Fruit fly (Drosophila melanogaster) whole organism, embryonic: ENCODE measurements around the gene CG2120.

ENCODE experiments used
- CG1024 ChIP-seq: fragments of 200-800 bp; sonication (Bioruptor generic); IDR thresholded peaks from 2 replicates; pipeline ENCODE4 v1.3.6; 2022; ENCODE audit warnings: missing biosample characterization, missing genetic modification characterization
- CG10462 ChIP-seq: fragments of 200-800 bp; sonication (Bioruptor generic); optimal IDR thresholded peaks from 2 replicates; lab custom pipeline; 2016; ENCODE audit warnings: missing biosample characterization, missing genetic modification characterization
- CG10654 ChIP-seq: fragments of 200-800 bp; sonication (Bioruptor generic); optimal IDR thresholded peaks from 2 replicates; lab custom pipeline; 2016; ENCODE audit warnings: missing biosample characterization, missing genetic modification characterization
- CG11085 ChIP-seq: fragments of 200-800 bp; sonication (Bioruptor generic); IDR thresholded peaks from 2 replicates; pipeline ENCODE4 v1.3.6; 2022; ENCODE audit warnings: missing biosample characterization, missing genetic modification characterization
- CG11560 ChIP-seq: fragments of 200-800 bp; sonication (Bioruptor generic); IDR thresholded peaks from 3 replicates; pipeline ENCODE4 v1.3.6; 2022; ENCODE audit warnings: missing biosample characterization, missing genetic modification characterization
- CG12659 ChIP-seq: fragments of 200-800 bp; sonication (Bioruptor generic); optimal IDR thresholded peaks from 3 replicates; lab custom pipeline; 2017; ENCODE audit warnings: mild to moderate bottlenecking, missing biosample characterization, missing genetic modification reagents, missing genetic modification characterization
- CG13287 ChIP-seq: fragments of 200-800 bp; sonication (Bioruptor generic); IDR thresholded peaks from 2 replicates; pipeline ENCODE4 v1.3.6; 2022; ENCODE audit warnings: missing biosample characterization, missing genetic modification characterization; ENCODE audit not compliant: partially characterized antibody
- CG1647 ChIP-seq: fragments of 200-800 bp; sonication (Bioruptor generic); optimal IDR thresholded peaks from 3 replicates; lab custom pipeline; 2016; ENCODE audit warnings: missing biosample characterization, missing genetic modification characterization
- CG17328 ChIP-seq: fragments of 200-800 bp; sonication (Bioruptor generic); IDR thresholded peaks from 2 replicates; pipeline ENCODE4 v1.3.6; 2022; ENCODE audit warnings: missing biosample characterization, missing genetic modification characterization
- CG17568 ChIP-seq: fragments of 200-800 bp; sonication (Bioruptor generic); optimal IDR thresholded peaks from 2 replicates; lab custom pipeline; 2018; ENCODE audit warnings: missing biosample characterization, mild to moderate bottlenecking, missing genetic modification characterization, moderate library complexity
- CG18011 ChIP-seq: fragments of 200-800 bp; sonication (Bioruptor generic); optimal IDR thresholded peaks from 2 replicates; lab custom pipeline; 2017; ENCODE audit warnings: missing biosample characterization, missing genetic modification characterization, mild to moderate bottlenecking, moderate library complexity, missing genotype
- CG18262 ChIP-seq: fragments of 200-800 bp; optimal IDR thresholded peaks from 3 replicates; lab custom pipeline; 2019; ENCODE audit warnings: missing biosample characterization, mild to moderate bottlenecking, missing genetic modification characterization, moderate library complexity
- CG34422 ChIP-seq: fragments of 200-800 bp; sonication (Bioruptor generic); IDR thresholded peaks from 3 replicates; pipeline ENCODE4 v1.3.6; 2022; ENCODE audit warnings: missing biosample characterization, missing genetic modification characterization
- CG3726 ChIP-seq: fragments of 200-800 bp; sonication (Bioruptor generic); IDR thresholded peaks from 3 replicates; pipeline ENCODE4, ENCODE4 v1.3.6; 2022; ENCODE audit warnings: missing biosample characterization, missing genetic modification characterization
- CG4328 ChIP-seq: fragments of 200-800 bp; sonication (Bioruptor generic); optimal IDR thresholded peaks from 3 replicates; lab custom pipeline; 2017; ENCODE audit warnings: missing biosample characterization, missing genetic modification reagents, missing genetic modification characterization
- CG7786 ChIP-seq: fragments of 200-800 bp; sonication (Bioruptor generic); optimal IDR thresholded peaks from 2 replicates; lab custom pipeline; 2016; ENCODE audit warnings: missing biosample characterization, missing genetic modification characterization
- CG7839 ChIP-seq: fragments of 200-800 bp; sonication (Bioruptor generic); optimal IDR thresholded peaks from 3 replicates; lab custom pipeline; 2018; ENCODE audit warnings: missing biosample characterization, mild to moderate bottlenecking, missing genetic modification characterization, moderate library complexity
- CG7987 ChIP-seq: fragments of 200-800 bp; sonication (Bioruptor generic); optimal IDR thresholded peaks from 2 replicates; lab custom pipeline; 2018; ENCODE audit warnings: missing biosample characterization, mild to moderate bottlenecking, missing genetic modification characterization, moderate library complexity
- CG8944 ChIP-seq: fragments of 200-800 bp; sonication (Bioruptor generic); optimal IDR thresholded peaks from 3 replicates; lab custom pipeline; 2016; ENCODE audit warnings: missing biosample characterization, missing genetic modification characterization
- CG9437 ChIP-seq: fragments of 200-800 bp; sonication (Bioruptor generic); optimal IDR thresholded peaks from 2 replicates; lab custom pipeline; 2018; ENCODE audit warnings: missing biosample characterization, mild to moderate bottlenecking, missing genetic modification characterization
- CG9609 ChIP-seq: fragments of 200-800 bp; sonication (Bioruptor generic); optimal IDR thresholded peaks from 3 replicates; lab custom pipeline; 2016; ENCODE audit warnings: missing biosample characterization, missing genetic modification characterization
- Dbx ChIP-seq: fragments of 200-800 bp; sonication (Bioruptor generic); IDR thresholded peaks from 3 replicates; pipeline ENCODE4 v1.3.6; 2022; ENCODE audit warnings: missing biosample characterization, missing genetic modification characterization
- Dip3 ChIP-seq: fragments of 200-800 bp; sonication (Bioruptor generic); optimal IDR thresholded peaks from 3 replicates; lab custom pipeline; 2016; ENCODE audit warnings: missing biosample characterization, missing genetic modification characterization
- Doc2 ChIP-seq: fragments of 200-800 bp; sonication (Bioruptor generic); IDR thresholded peaks from 2 replicates; pipeline ENCODE4 v1.3.6; 2022; ENCODE audit warnings: missing biosample characterization, missing genetic modification characterization
- E2f1 ChIP-seq: fragments of 200-800 bp; sonication (Bioruptor generic); IDR thresholded peaks from 2 replicates; pipeline ENCODE4 v1.3.6; 2022; ENCODE audit warnings: missing biosample characterization, missing genetic modification characterization
- Elba2 ChIP-seq: fragments of 200-800 bp; sonication (Bioruptor generic); optimal IDR thresholded peaks from 3 replicates; lab custom pipeline; 2016; ENCODE audit warnings: missing biosample characterization, missing genetic modification characterization
- Hmr ChIP-seq: fragments of 200-800 bp; sonication (Bioruptor generic); optimal IDR thresholded peaks from 3 replicates; lab custom pipeline; 2017; ENCODE audit warnings: mild to moderate bottlenecking, missing biosample characterization, missing genetic modification reagents, missing genetic modification characterization
- Kr ChIP-seq: fragments of 200-800 bp; sonication (Bioruptor generic); optimal IDR thresholded peaks from 2 replicates; lab custom pipeline; 2017; ENCODE audit warnings: missing biosample characterization, mild to moderate bottlenecking, missing genetic modification characterization
- Med ChIP-seq: fragments of 200-800 bp; sonication (Bioruptor generic); peaks from one replicate; lab custom pipeline; 2016; ENCODE audit warnings: missing biosample characterization, missing genetic modification characterization, mild to moderate bottlenecking, inconsistent platforms, moderate library complexity
- NFAT ChIP-seq: fragments of 200-800 bp; sonication (Bioruptor generic); IDR thresholded peaks from 2 replicates; pipeline ENCODE4 v1.3.6; 2022; ENCODE audit warnings: missing biosample characterization, missing genetic modification characterization
- Xbp1 ChIP-seq: fragments of 200-800 bp; sonication (Bioruptor generic); optimal IDR thresholded peaks from 3 replicates; lab custom pipeline; 2016; ENCODE audit warnings: missing biosample characterization, mild to moderate bottlenecking, missing genetic modification characterization
- ap ChIP-seq: fragments of 200-800 bp; sonication (Bioruptor generic); IDR thresholded peaks from 2 replicates; pipeline ENCODE4 v1.3.6; 2022; ENCODE audit warnings: missing biosample characterization, missing genetic modification characterization
- bcd ChIP-seq: fragments of 200-800 bp; sonication (Bioruptor generic); optimal IDR thresholded peaks from 2 replicates; lab custom pipeline; 2017; ENCODE audit warnings: missing biosample characterization, mild to moderate bottlenecking, missing genetic modification characterization
- bsh ChIP-seq, 2 experiments: fragments of 200-800 bp; sonication (Bioruptor generic); optimal IDR thresholded peaks; 2 replicates each; lab custom pipeline; 2017 to 2018; ENCODE audit warnings: mild to moderate bottlenecking in 2 of 2, missing biosample characterization in 2 of 2, missing genetic modification characterization in 2 of 2, moderate library complexity in 1 of 2
- crp ChIP-seq, 2 experiments: fragments of 200-800 bp; sonication (Bioruptor generic); optimal IDR thresholded peaks; 2 replicates in 1 of 2; 3 replicates in 1 of 2; lab custom pipeline; 2017; ENCODE audit warnings: missing biosample characterization in 2 of 2, missing genetic modification characterization in 2 of 2, mild to moderate bottlenecking in 1 of 2, moderate library complexity in 1 of 2
- eyg ChIP-seq: fragments of 200-800 bp; sonication (Bioruptor generic); optimal IDR thresholded peaks from 3 replicates; lab custom pipeline; 2016; ENCODE audit warnings: missing biosample characterization, missing genetic modification characterization
- fd64A ChIP-seq: fragments of 200-800 bp; sonication (Bioruptor generic); optimal IDR thresholded peaks from 3 replicates; lab custom pipeline; 2018; ENCODE audit warnings: missing biosample characterization, mild to moderate bottlenecking, missing genetic modification characterization
- fu2 ChIP-seq: fragments of 200-800 bp; sonication (Bioruptor generic); optimal IDR thresholded peaks from 2 replicates; lab custom pipeline; 2016; ENCODE audit warnings: missing biosample characterization, missing genetic modification characterization
- hb ChIP-seq: fragments of 200-800 bp; sonication (Bioruptor generic); IDR thresholded peaks from 3 replicates; pipeline ENCODE4 v1.3.6; 2022; ENCODE audit warnings: missing biosample characterization, missing genetic modification characterization; ENCODE audit not compliant: partially characterized antibody
- luna ChIP-seq: fragments of 200-800 bp; sonication (Bioruptor generic); optimal IDR thresholded peaks from 2 replicates; lab custom pipeline; 2016; ENCODE audit warnings: missing biosample characterization, missing genetic modification characterization
- mld ChIP-seq: fragments of 200-800 bp; sonication (Bioruptor generic); IDR thresholded peaks from 3 replicates; pipeline ENCODE4 v1.3.6; 2022; ENCODE audit warnings: missing biosample characterization, missing genetic modification characterization; ENCODE audit not compliant: partially characterized antibody
- p53 ChIP-seq: fragments of 200-800 bp; sonication (Bioruptor generic); optimal IDR thresholded peaks from 2 replicates; lab custom pipeline; 2016; ENCODE audit warnings: missing biosample characterization, missing genetic modification characterization
- sisA ChIP-seq: fragments of 200-800 bp; sonication (Bioruptor generic); IDR thresholded peaks from 2 replicates; pipeline ENCODE4 v1.3.6; 2022; ENCODE audit warnings: missing biosample characterization, missing genetic modification characterization
- sna ChIP-seq: fragments of 200-800 bp; sonication (Bioruptor generic); IDR thresholded peaks from 2 replicates; pipeline ENCODE4 v1.3.6; 2022; ENCODE audit warnings: missing biosample characterization, missing genetic modification characterization; ENCODE audit not compliant: partially characterized antibody
- sqz ChIP-seq: fragments of 200-800 bp; sonication (Bioruptor generic); optimal IDR thresholded peaks from 3 replicates; lab custom pipeline; 2018; ENCODE audit warnings: missing biosample characterization, mild to moderate bottlenecking, missing genetic modification characterization
- tup ChIP-seq: fragments of 200-800 bp; sonication (Bioruptor generic); optimal IDR thresholded peaks from 2 replicates; lab custom pipeline; 2016; ENCODE audit warnings: missing biosample characterization, mild to moderate bottlenecking, missing genetic modification characterization, moderate library complexity
- vvl ChIP-seq: fragments of 200-800 bp; sonication (Bioruptor generic); IDR thresholded peaks from 2 replicates; pipeline ENCODE4 v1.3.6; 2022; ENCODE audit warnings: missing biosample characterization, missing genetic modification characterization
- yki ChIP-seq: fragments of >200 bp; optimal IDR thresholded peaks from 3 replicates; lab custom pipeline; 2018

CG2120 gene

dm6 chrX:8114476-8115342 is 20.9 kb upstream of the CG2120 start:
- TF ChIP-seq CG10462 (GFP tag; lab: Kevin White, UChicago), result no peak
- TF ChIP-seq E2f1 (GFP tag; lab: Robert Waterston, UW), result 0 out of 2 replicates have a peak, but pooled peaks have one; percentile 38
- TF ChIP-seq CG1647 (GFP tag; lab: Kevin White, UChicago), result no peak
- no peak for TF ChIP-seq CG13287 (GFP tag; lab: Robert Waterston, UW)
- TF ChIP-seq mld (GFP tag; lab: Robert Waterston, UW), result no peak
- peak; percentile 43 for TF ChIP-seq CG9609 (GFP tag; lab: Kevin White, UChicago)
- TF ChIP-seq eyg (GFP tag; lab: Kevin White, UChicago), result peak; percentile 7
- peak; percentile 46 for TF ChIP-seq CG9437
- TF ChIP-seq CG8944 (GFP tag; lab: Kevin White, UChicago), result peak; percentile 14
- TF ChIP-seq CG1024, result no peak
- TF ChIP-seq hb (GFP tag; lab: Robert Waterston, UW), result no peak
- TF ChIP-seq yki (lab: Kevin White, UChicago), result no peak
- no peak for TF ChIP-seq NFAT (GFP tag; lab: Robert Waterston, UW)
- TF ChIP-seq bcd (GFP tag; lab: Kevin White, UChicago), result peak; percentile 38
- TF ChIP-seq CG12659 (GFP tag; lab: Kevin White, UChicago), result peak; percentile 38
- TF ChIP-seq sisA (GFP tag; lab: Robert Waterston, UW), result peak; percentile 39; the same call in 1 of the 2 replicates
- peak; percentile 4 for TF ChIP-seq luna (GFP tag; lab: Kevin White, UChicago)
- peak; percentile 75 for TF ChIP-seq Hmr (GFP tag; lab: Kevin White, UChicago)
- peak; percentile 55 for TF ChIP-seq CG18262 (tag; lab: Kevin White, UChicago)
- TF ChIP-seq Med (GFP tag; lab: Kevin White, UChicago), result peak; percentile 86
- TF ChIP-seq fd64A (GFP tag; lab: Kevin White, UChicago), result no peak
- TF ChIP-seq Kr (GFP tag; lab: Kevin White, UChicago), result no peak
- TF ChIP-seq Xbp1, result peak; percentile 62
- no peak for TF ChIP-seq sqz (GFP tag; lab: Kevin White, UChicago)
- no peak for TF ChIP-seq p53
- no peak for TF ChIP-seq CG7987 (GFP tag; lab: Kevin White, UChicago)
- TF ChIP-seq Dbx (GFP tag; lab: Robert Waterston, UW), result peak; percentile 55; the same call in 1 of the 3 replicates
- TF ChIP-seq sna (GFP tag; lab: Robert Waterston, UW), result no peak
- peak; percentile 33 for TF ChIP-seq fu2
- peak; percentile 80 for TF ChIP-seq Elba2
- peak; percentile 47 for TF ChIP-seq Dip3
- 0 out of 2 replicates have a peak, but pooled peaks have one; percentile 24 for TF ChIP-seq CG17328 (GFP tag; lab: Robert Waterston, UW)
- TF ChIP-seq CG4328, result peak; percentile 38
- TF ChIP-seq CG34422 (GFP tag; lab: Robert Waterston, UW), result no peak; the same call in 2 of the 3 replicates
- TF ChIP-seq CG10654 (GFP tag; lab: Kevin White, UChicago), result peak; percentile 42
- peak in 1 of 2 experiments; percentile 16 for TF ChIP-seq crp (GFP tag; optimal IDR thresholded peaks at IDR 0.05; lab: Kevin White, UChicago)
- peak; percentile 76 for TF ChIP-seq CG7839
- TF ChIP-seq bsh (GFP tag; optimal IDR thresholded peaks at IDR 0.05; lab: Kevin White, UChicago), result peak in 1 of 2 experiments; percentile 47
- TF ChIP-seq CG17568 (GFP tag; lab: Kevin White, UChicago), result peak; percentile 57
- no peak for TF ChIP-seq CG11560 (tag; lab: Robert Waterston, UW)
- peak; percentile 43; the same call in 1 of the 2 replicates for TF ChIP-seq vvl (GFP tag; lab: Robert Waterston, UW)
- peak; percentile 65 for TF ChIP-seq CG7786 (GFP tag; lab: Kevin White, UChicago)
- no peak for TF ChIP-seq Doc2 (GFP tag; lab: Robert Waterston, UW)
- peak; percentile 0 for TF ChIP-seq CG18011 (GFP tag; lab: Kevin White, UChicago)
- TF ChIP-seq CG11085 (GFP tag; lab: Robert Waterston, UW), result no peak
- no peak for TF ChIP-seq tup (GFP tag; lab: Kevin White, UChicago)
- TF ChIP-seq CG3726 (GFP tag; lab: Robert Waterston, UW), result 0 out of 3 replicates have a peak, but pooled peaks have one; percentile 59
- TF ChIP-seq ap (GFP tag; lab: Robert Waterston, UW), result peak; percentile 68; the same call in 1 of the 2 replicates
